Worm (Caenorhabditis elegans) whole organism, L4 larva: ENCODE measurements around the gene str-214.

ENCODE experiments used
- hlh-30 ChIP-seq: sonication (generic microtip); optimal IDR thresholded peaks from 2 replicates; lab custom pipeline; 2017; ENCODE audit warnings: antibody characterized with exemption, mild to moderate bottlenecking, missing genetic modification characterization, missing compliant biosample characterization; ENCODE audit not compliant: insufficient read depth
- nhr-237 ChIP-seq: sonication (generic microtip); optimal IDR thresholded peaks from 2 replicates; lab custom pipeline; 2017; ENCODE audit warnings: missing biosample characterization, missing genetic modification characterization
- sdz-12 ChIP-seq: fragments of 200-800 bp; sonication (Bioruptor generic); optimal IDR thresholded peaks from 2 replicates; lab custom pipeline; 2018; ENCODE audit warnings: mild to moderate bottlenecking, missing genetic modification characterization, missing compliant biosample characterization

DNA sequence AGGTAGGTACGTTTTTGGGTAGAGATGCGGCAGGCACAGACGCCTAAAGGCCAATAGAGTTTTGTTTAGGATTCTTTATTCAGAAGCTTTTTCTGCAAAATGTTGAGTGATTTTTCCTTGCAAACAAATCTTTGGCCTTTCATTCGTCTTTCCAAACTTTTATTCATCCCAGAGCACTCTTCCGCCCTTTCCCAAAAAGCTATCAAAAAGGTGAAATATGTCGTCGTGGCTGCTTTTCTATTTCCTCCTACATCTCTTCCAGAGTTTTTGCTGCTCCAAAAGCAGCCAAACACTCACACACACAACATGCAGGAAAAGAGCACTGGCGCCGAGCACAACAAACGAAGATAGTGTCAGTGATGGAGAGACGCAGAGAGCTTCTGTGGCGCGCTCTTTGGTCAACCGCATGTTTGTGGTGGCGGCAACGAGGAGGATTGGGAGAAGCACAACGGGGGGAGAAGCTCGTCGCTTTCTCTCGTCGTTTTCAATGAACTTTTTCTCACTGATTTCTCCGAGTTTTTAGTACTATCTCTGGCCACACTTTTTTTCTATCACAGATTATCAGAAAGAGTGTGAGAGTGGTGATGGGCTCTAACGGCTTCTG is 35.8 kb downstream of the str-214 start:
- TF ChIP-seq sdz-12 (GFP tag; lab: Kevin White, UChicago), result no peak
- TF ChIP-seq hlh-30 (tag; lab: Kevin White, UChicago), result peak; percentile 79
- no peak for TF ChIP-seq nhr-237 (tag; lab: Kevin White, UChicago)
